Worm (Caenorhabditis elegans) whole organism, mixed stage, embryonic: Measurements from ENCODE around the gene set-27.
A peak's percentile ranks its signal among the peaks of the same experiment; 100 is the strongest.

Experiments used
- blmp-1 ChIP-seq: fragments of 150-350 bp; optimal IDR thresholded peaks from 2 replicates; lab custom pipeline; 2014; ENCODE audit warnings: missing biosample characterization, missing genetic modification characterization
- ceh-39 ChIP-seq: fragments of 150-350 bp; optimal IDR thresholded peaks from 2 replicates; lab custom pipeline; 2014; ENCODE audit warnings: missing biosample characterization, missing genetic modification characterization
- ces-1 ChIP-seq: fragments of 150-350 bp; optimal IDR thresholded peaks from 2 replicates; lab custom pipeline; 2014; ENCODE audit warnings: missing biosample characterization, missing genetic modification reagents, missing genetic modification characterization
- drap-1 ChIP-seq: fragments of 200-800 bp; sonication (Bioruptor generic); optimal IDR thresholded peaks from 3 replicates; lab custom pipeline; 2018; ENCODE audit warnings: mild to moderate bottlenecking, missing genetic modification characterization, missing compliant biosample characterization
- elt-1 ChIP-seq: sonication (generic microtip); optimal IDR thresholded peaks from 2 replicates; lab custom pipeline; 2017; ENCODE audit warnings: missing genetic modification characterization, mild to moderate bottlenecking, missing compliant biosample characterization, antibody characterized with exemption, moderate library complexity, borderline replicate concordance; ENCODE audit not compliant: insufficient read depth
- lin-13 ChIP-seq: fragments of 150-350 bp; optimal IDR thresholded peaks from 2 replicates; lab custom pipeline; 2014; ENCODE audit warnings: missing biosample characterization, missing genetic modification characterization
- lin-32 ChIP-seq: fragments of 200-800 bp; sonication (Bioruptor generic); optimal IDR thresholded peaks from 2 replicates; lab custom pipeline; 2018; ENCODE audit warnings: mild to moderate bottlenecking, missing genetic modification characterization, missing compliant biosample characterization
- lsy-2 ChIP-seq: fragments of 150-350 bp; optimal IDR thresholded peaks from 2 replicates; lab custom pipeline; 2014; ENCODE audit warnings: missing biosample characterization, missing genetic modification characterization
- mab-5 ChIP-seq: fragments of 150-350 bp; optimal IDR thresholded peaks from 2 replicates; lab custom pipeline; 2014; ENCODE audit warnings: missing biosample characterization, missing genetic modification characterization
- nhr-28 ChIP-seq: fragments of 150-350 bp; optimal IDR thresholded peaks from 2 replicates; lab custom pipeline; 2014; ENCODE audit warnings: missing biosample characterization, missing genetic modification characterization
- nhr-76 ChIP-seq: sonication (generic microtip); optimal IDR thresholded peaks from 2 replicates; lab custom pipeline; 2017; ENCODE audit warnings: missing biosample characterization, missing genetic modification characterization
- pha-4 ChIP-seq: fragments of 150-350 bp; optimal IDR thresholded peaks from 2 replicates; lab custom pipeline; 2018; ENCODE audit warnings: missing biosample characterization, missing genetic modification reagents, missing genetic modification characterization
- unc-120 ChIP-seq: sonication (generic microtip); optimal IDR thresholded peaks from 2 replicates; lab custom pipeline; 2017; ENCODE audit warnings: missing genetic modification characterization, missing compliant biosample characterization; ENCODE audit not compliant: poor library complexity, severe bottlenecking

DNA sequence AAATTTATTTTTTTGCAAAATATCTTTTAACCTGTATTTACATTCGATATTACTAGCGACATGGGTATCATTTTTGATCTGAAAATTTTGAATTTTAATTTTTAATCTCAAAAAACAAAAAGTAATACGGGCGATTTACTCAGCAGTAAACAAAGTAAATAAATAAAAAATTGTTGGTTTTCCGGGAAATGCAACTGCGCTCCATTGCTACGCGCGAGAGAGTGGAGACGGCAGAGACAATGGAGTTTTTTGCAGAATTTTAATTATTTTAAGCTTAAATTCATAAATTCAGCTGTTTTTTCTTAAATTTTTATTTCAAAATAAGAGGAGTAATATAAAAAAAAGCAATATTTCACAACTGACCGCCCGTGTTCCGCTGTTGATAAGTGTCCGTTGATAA lies 2.0 kb upstream of the set-27 start, which contains the start of gene slc-30A9:
- TF ChIP-seq mab-5 (tag; lab: Kevin White, UChicago): no peak
- no peak for TF ChIP-seq lin-32 (GFP tag; lab: Kevin White, UChicago)
- peak; percentile 38 for TF ChIP-seq ces-1
- no peak for TF ChIP-seq blmp-1 (tag; lab: Kevin White, UChicago)
- TF ChIP-seq unc-120 (tag; lab: Kevin White, UChicago): no peak
- TF ChIP-seq ceh-39 (tag; lab: Kevin White, UChicago): no peak
- TF ChIP-seq drap-1 (GFP tag; lab: Kevin White, UChicago): no peak
- no peak for TF ChIP-seq nhr-28 (tag; lab: Kevin White, UChicago)
- no peak for TF ChIP-seq lsy-2 (tag; lab: Kevin White, UChicago)
- TF ChIP-seq pha-4 (tag; lab: Kevin White, UChicago): peak; percentile 13
- TF ChIP-seq elt-1 (tag; lab: Kevin White, UChicago): no peak
- TF ChIP-seq nhr-76 (tag; lab: Kevin White, UChicago): no peak
- TF ChIP-seq lin-13 (tag; lab: Kevin White, UChicago): peak; percentile 12
